Fruit fly (Drosophila melanogaster) whole organism, wandering third instar larva: ENCODE data around the gene CG15456.

Experiments
- Abd-B ChIP-seq: fragments of >200 bp; optimal IDR thresholded peaks from 2 replicates; lab custom pipeline; 2017; ENCODE audit warnings: missing biosample characterization, missing genetic modification characterization
- CG32264 ChIP-seq: fragments of 200-800 bp; sonication (Bioruptor generic); optimal IDR thresholded peaks from 2 replicates; lab custom pipeline; 2016; ENCODE audit warnings: missing biosample characterization, missing genetic modification characterization
- CG9705 ChIP-seq: fragments of 200-800 bp; sonication (Bioruptor generic); optimal IDR thresholded peaks from 2 replicates; lab custom pipeline; 2018; ENCODE audit warnings: missing biosample characterization, mild to moderate bottlenecking, missing genetic modification characterization
- Dfd ChIP-seq: fragments of >200 bp; optimal IDR thresholded peaks from 2 replicates; lab custom pipeline; 2017; ENCODE audit warnings: missing biosample characterization, missing genetic modification characterization
- Dif ChIP-seq: fragments of 200-275, 200-300 bp; sonication (Bioruptor generic); optimal IDR thresholded peaks from 2 replicates; lab custom pipeline; 2018; ENCODE audit warnings: missing biosample characterization, missing genetic modification characterization; ENCODE audit not compliant: partially characterized antibody
- GATAd ChIP-seq: sonication (Bioruptor generic); optimal IDR thresholded peaks from 2 replicates; lab custom pipeline; 2016; ENCODE audit warnings: missing biosample characterization, missing genetic modification characterization
- HLH106 ChIP-seq: fragments of 200-800 bp; optimal IDR thresholded peaks from 3 replicates; lab custom pipeline; 2019; ENCODE audit warnings: missing biosample characterization, mild to moderate bottlenecking, missing genetic modification characterization, moderate library complexity
- Hnf4 ChIP-seq: fragments of 200-800 bp; sonication (Bioruptor generic); optimal IDR thresholded peaks from 2 replicates; lab custom pipeline; 2016; ENCODE audit warnings: missing biosample characterization, mild to moderate bottlenecking, missing genetic modification characterization
- Hr83 ChIP-seq: fragments of 200-300 bp; sonication (Bioruptor generic); optimal IDR thresholded peaks from 2 replicates; lab custom pipeline; 2016; ENCODE audit warnings: missing biosample characterization, mild to moderate bottlenecking, missing genetic modification characterization, moderate library complexity; ENCODE audit not compliant: poor library complexity, severe bottlenecking
- Jra ChIP-seq: sonication (Bioruptor generic); optimal IDR thresholded peaks from 2 replicates; lab custom pipeline; 2016; ENCODE audit warnings: missing biosample characterization, missing genetic modification characterization
- Mio ChIP-seq: sonication (Bioruptor generic); optimal IDR thresholded peaks from 2 replicates; lab custom pipeline; 2016; ENCODE audit warnings: missing biosample characterization, missing genetic modification characterization
- Myc ChIP-seq: fragments of >200 bp; optimal IDR thresholded peaks from 2 replicates; lab custom pipeline; 2017
- N ChIP-seq: fragments of >200 bp; optimal IDR thresholded peaks from 2 replicates; lab custom pipeline; 2018; ENCODE audit warnings: missing biosample characterization, missing external identifiers, missing genetic modification characterization
- OdsH ChIP-seq: fragments of 200-800 bp; sonication (Bioruptor generic); optimal IDR thresholded peaks from 2 replicates; lab custom pipeline; 2016; ENCODE audit warnings: missing biosample characterization, mild to moderate bottlenecking, missing genetic modification characterization
- Rel ChIP-seq, 2 experiments: fragments of 200-800 bp; sonication (Bioruptor generic) in 1 of 2; optimal IDR thresholded peaks; 2 replicates in 1 of 2; 3 replicates in 1 of 2; lab custom pipeline; 2016 to 2019; ENCODE audit warnings: mild to moderate bottlenecking in 2 of 2, missing biosample characterization in 2 of 2, missing genetic modification characterization in 2 of 2, moderate library complexity in 1 of 2
- Sp1 ChIP-seq: fragments of 200-800 bp; sonication (Bioruptor generic); optimal IDR thresholded peaks from 3 replicates; lab custom pipeline; 2019; ENCODE audit warnings: missing biosample characterization, mild to moderate bottlenecking, missing genetic modification characterization, moderate library complexity
- Vsx2 ChIP-seq: fragments of 200-300, 225-300 bp; sonication (Bioruptor generic); optimal IDR thresholded peaks from 2 replicates; lab custom pipeline; 2018; ENCODE audit warnings: missing biosample characterization, missing genetic modification characterization; ENCODE audit not compliant: partially characterized antibody
- br ChIP-seq: fragments of 200-800 bp; sonication (Bioruptor generic); optimal IDR thresholded peaks from 2 replicates; lab custom pipeline; 2016; ENCODE audit warnings: missing biosample characterization, missing genetic modification characterization
- brk ChIP-seq: fragments of 200-800 bp; sonication (Bioruptor generic); optimal IDR thresholded peaks from 2 replicates; lab custom pipeline; 2016; ENCODE audit warnings: missing biosample characterization, mild to moderate bottlenecking, missing genetic modification characterization
- dmrt93B ChIP-seq: fragments of 200-800 bp; sonication (Bioruptor generic); optimal IDR thresholded peaks from 2 replicates; lab custom pipeline; 2018; ENCODE audit warnings: missing biosample characterization, mild to moderate bottlenecking, missing genetic modification characterization
- ey ChIP-seq: fragments of 200-800 bp; sonication (Bioruptor generic); optimal IDR thresholded peaks from 2 replicates; lab custom pipeline; 2016; ENCODE audit warnings: missing biosample characterization, missing genetic modification characterization
- foxo ChIP-seq, 2 experiments: fragments of 200-800 bp; sonication (Bioruptor generic); optimal IDR thresholded peaks; 2 replicates in 1 of 2; 3 replicates in 1 of 2; lab custom pipeline; 2016 to 2017; ENCODE audit warnings: missing biosample characterization in 2 of 2, missing genetic modification characterization in 2 of 2
- h ChIP-seq: fragments of 200-800 bp; sonication (Bioruptor generic); optimal IDR thresholded peaks from 3 replicates; lab custom pipeline; 2016; ENCODE audit warnings: missing biosample characterization, mild to moderate bottlenecking, missing genetic modification characterization
- jim ChIP-seq: fragments of 175-275, 200-325 bp; sonication (Bioruptor generic); optimal IDR thresholded peaks from 2 replicates; lab custom pipeline; 2016; ENCODE audit warnings: missing biosample characterization, mild to moderate bottlenecking, missing genetic modification characterization
- lola ChIP-seq: fragments of >200 bp; optimal IDR thresholded peaks from 2 replicates; lab custom pipeline; 2017; ENCODE audit warnings: missing biosample characterization, missing genetic modification characterization
- pan ChIP-seq: fragments of >200 bp; optimal IDR thresholded peaks from 2 replicates; lab custom pipeline; 2017
- psq ChIP-seq: fragments of 200-800 bp; sonication (Bioruptor generic); optimal IDR thresholded peaks from 3 replicates; lab custom pipeline; 2017; ENCODE audit warnings: missing biosample characterization, mild to moderate bottlenecking, missing genetic modification characterization, moderate library complexity
- rgr ChIP-seq: fragments of 200-800 bp; sonication (Bioruptor generic); optimal IDR thresholded peaks from 3 replicates; lab custom pipeline; 2016; ENCODE audit warnings: missing biosample characterization, mild to moderate bottlenecking, missing genetic modification characterization
- sage ChIP-seq: fragments of 200-800 bp; sonication (Bioruptor generic); optimal IDR thresholded peaks from 2 replicates; lab custom pipeline; 2016; ENCODE audit warnings: missing biosample characterization, mild to moderate bottlenecking, missing genetic modification characterization
- sv ChIP-seq: fragments of 200-800 bp; sonication (Bioruptor generic); optimal IDR thresholded peaks from 3 replicates; lab custom pipeline; 2016; ENCODE audit warnings: missing biosample characterization, missing genetic modification characterization
- usp ChIP-seq: fragments of >200 bp; optimal IDR thresholded peaks from 2 replicates; lab custom pipeline; 2017; ENCODE audit warnings: missing biosample characterization, missing genetic modification characterization

The CG15456 gene

DNA sequence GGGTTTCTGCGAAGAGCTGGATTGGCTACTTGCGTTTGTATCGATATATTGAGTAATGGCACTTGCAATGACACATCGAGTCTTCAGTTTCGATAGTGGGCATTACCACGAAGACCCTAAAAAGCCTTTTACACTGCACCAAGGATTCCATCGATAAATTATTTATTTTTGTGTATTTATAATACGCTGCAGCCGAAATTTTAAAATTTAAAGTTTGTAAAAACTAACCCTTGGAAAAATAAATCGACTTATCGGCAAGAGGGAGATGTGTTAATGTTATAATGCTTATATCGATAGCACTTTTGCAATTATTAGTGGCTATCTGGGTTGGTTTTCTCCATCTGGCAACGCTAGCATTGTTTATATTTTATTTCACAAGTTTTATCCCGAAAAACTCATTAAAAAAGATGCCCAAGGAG, 3.1 kb downstream of the CG15456 start, which contains the start of the genes Pp4-19C and cactin:
Pp4-19C (minus strand) TSS at position 256 of the 419 bp plus-strand sequence.
cactin (plus strand) TSS at position 323 of the 419 bp plus-strand sequence.
- TF ChIP-seq brk (no peak), psq (GFP tag; lab: Kevin White, UChicago) (peak; percentile 12), h (GFP tag; lab: Kevin White, UChicago) (peak; percentile 47), ey (GFP tag; lab: Kevin White, UChicago) (peak; percentile 40), lola (GFP tag; lab: Kevin White, UChicago) (no peak), rgr (GFP tag; lab: Kevin White, UChicago) (peak; percentile 40), foxo (GFP tag; optimal IDR thresholded peaks at IDR 0.05; lab: Kevin White, UChicago) (peak in 1 of 2 experiments; percentile 36), OdsH (no peak)

DNA sequence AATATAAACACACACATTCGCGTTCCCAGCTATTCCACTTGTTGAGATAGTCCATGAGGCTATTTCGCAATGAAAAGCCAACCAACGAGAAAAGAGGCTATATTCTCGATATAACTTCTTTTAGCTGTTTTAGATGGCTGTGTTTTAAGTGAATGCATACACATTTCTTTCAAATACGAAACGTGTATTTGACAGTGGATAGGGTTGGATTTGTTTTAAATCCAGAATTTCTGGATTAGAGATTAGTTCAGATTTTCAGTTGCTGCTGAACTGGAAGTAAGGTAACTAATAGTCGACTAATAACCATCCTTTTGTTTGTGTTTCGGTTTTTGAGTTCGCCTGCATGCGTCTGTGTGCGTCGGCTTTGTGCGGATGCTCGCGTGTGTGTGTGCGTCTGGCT, 3.7 kb downstream of the CG15456 start:
- no peak for TF ChIP-seq Sp1
- no peak for TF ChIP-seq Vsx2 (GFP tag; lab: Kevin White, UChicago)
- no peak for TF ChIP-seq Jra (GFP tag; lab: Kevin White, UChicago)
- TF ChIP-seq Mio (GFP tag; lab: Kevin White, UChicago), result no peak
- no peak for TF ChIP-seq pan (lab: Kevin White, UChicago)
- no peak for TF ChIP-seq OdsH
- no peak for TF ChIP-seq HLH106 (tag; lab: Kevin White, UChicago)
- TF ChIP-seq Myc (lab: Kevin White, UChicago), result no peak
- TF ChIP-seq sv (GFP tag; lab: Kevin White, UChicago), result no peak
- no peak for TF ChIP-seq N (GFP tag; lab: Kevin White, UChicago)
- TF ChIP-seq brk, result no peak
- no peak for TF ChIP-seq CG32264 (GFP tag; lab: Kevin White, UChicago)
- TF ChIP-seq Hr83 (GFP tag; lab: Kevin White, UChicago), result no peak

DNA sequence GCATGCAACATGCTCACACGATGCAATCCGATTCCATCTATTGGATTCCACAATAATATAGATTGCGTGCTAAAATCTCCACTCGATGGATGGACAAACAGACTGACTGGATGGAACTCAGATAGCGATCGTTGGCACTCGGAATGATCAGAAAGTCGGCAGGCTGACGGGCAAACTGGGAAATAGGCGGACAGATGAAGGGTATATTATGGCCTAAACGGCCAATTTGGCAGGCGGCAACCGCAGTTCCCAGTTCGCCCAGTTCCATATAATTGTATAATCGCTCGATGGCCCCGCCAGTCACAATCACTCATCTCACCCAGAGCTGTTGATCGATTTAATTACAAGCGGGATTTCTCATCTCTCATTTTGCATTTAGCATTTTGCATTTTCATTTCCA, 7.5 kb downstream of the CG15456 start, which contains the start of gene Obp19d:
Obp19d (plus strand) TSS at position 301 of the 400 bp plus-strand sequence.
- TF ChIP-seq Rel (GFP tag; optimal IDR thresholded peaks at IDR 0.05; lab: Kevin White, UChicago) (no peak), Rel (tag; optimal IDR thresholded peaks at IDR 0.05; lab: Kevin White, UChicago) (no peak), usp (no peak), pan (lab: Kevin White, UChicago) (no peak), sv (GFP tag; lab: Kevin White, UChicago) (no peak)

DNA sequence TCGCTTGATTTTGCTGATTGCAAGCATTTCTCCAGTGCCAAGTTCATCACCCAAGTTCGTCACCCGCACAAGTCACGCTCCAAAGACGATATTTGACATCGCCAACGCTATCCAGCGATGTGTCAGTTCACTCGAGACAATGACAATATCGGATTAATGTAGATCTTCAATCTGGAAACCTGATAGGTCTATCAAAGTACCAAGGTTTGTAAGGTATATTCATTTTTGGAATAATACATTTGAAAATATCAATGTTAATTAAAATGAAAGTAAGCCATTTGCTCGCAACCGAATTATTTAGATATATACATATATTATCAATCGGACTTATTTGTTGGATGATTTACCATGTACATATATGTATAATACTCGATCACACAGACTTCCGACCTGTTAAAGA, 8.0 kb downstream of the CG15456 start, which contains the start of gene Obp19c:
Obp19c (minus strand) TSS at position 101 of the 400 bp plus-strand sequence.
- TF ChIP-seq Abd-B (GFP tag; lab: Kevin White, UChicago) (no peak), Hnf4 (GFP tag; lab: Kevin White, UChicago) (no peak), N (GFP tag; lab: Kevin White, UChicago) (no peak), jim (GFP tag; lab: Kevin White, UChicago) (no peak), br (GFP tag; lab: Kevin White, UChicago) (no peak), CG9705 (GFP tag; lab: Kevin White, UChicago) (no peak), GATAd (GFP tag; lab: Kevin White, UChicago) (no peak)
- TF ChIP-seq, all 38 proteins: peak for 0

DNA sequence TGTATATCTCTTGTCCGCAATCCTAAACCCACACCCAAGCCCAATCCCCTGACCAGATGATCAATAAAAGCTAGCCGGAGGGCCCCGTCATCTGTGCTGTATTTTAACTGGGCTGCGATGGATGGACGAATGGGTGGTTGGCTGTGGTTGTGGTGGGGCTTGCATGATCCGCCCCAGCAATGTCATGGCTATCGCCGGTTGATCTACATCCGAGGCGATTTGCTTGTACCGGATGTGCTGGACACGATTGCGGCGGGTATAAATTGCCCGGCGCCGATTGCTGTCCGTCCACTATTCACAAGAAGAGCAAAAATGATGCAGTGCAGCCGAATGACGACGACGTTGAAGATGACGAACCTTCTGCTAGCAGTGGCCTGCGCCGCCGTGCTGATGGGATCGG, 10.4 kb downstream of the CG15456 start, which contains the start of gene Obp19b:
Obp19b (plus strand) TSS at position 301 of the 400 bp plus-strand sequence.
- no peak for TF ChIP-seq sage
- TF ChIP-seq CG9705 (GFP tag; lab: Kevin White, UChicago), result no peak
- no peak for TF ChIP-seq GATAd (GFP tag; lab: Kevin White, UChicago)
- no peak for TF ChIP-seq Dif (GFP tag; lab: Kevin White, UChicago)
- TF ChIP-seq dmrt93B (GFP tag; lab: Kevin White, UChicago), result no peak

DNA sequence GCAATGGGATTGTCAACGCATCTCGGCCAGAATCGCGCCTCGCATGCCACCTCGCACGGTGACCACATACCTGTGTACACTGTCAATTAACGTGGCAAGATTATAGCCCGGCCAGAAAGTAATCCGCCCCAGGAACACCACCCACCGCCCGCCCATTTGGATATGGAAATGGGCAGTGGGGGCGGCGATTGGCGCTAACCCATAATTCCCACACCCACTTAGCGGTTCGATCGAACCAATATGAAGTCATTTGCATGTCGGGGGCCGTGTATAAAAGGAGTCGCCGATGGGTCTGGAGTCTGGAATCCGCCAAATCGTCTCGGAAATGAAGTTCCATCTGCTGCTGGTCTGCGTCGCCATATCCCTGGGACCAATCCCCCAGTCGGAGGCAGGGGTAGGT, 11.4 kb downstream of the CG15456 start, which contains the start of gene Obp19a:
Obp19a (plus strand) TSS at position 301 of the 400 bp plus-strand sequence.
- TF ChIP-seq Sp1 (no peak), Dfd (GFP tag; lab: Kevin White, UChicago) (no peak), br (GFP tag; lab: Kevin White, UChicago) (no peak), CG32264 (GFP tag; lab: Kevin White, UChicago) (no peak), Myc (lab: Kevin White, UChicago) (no peak)
